Worm (Caenorhabditis elegans): Measurements from ENCODE around the gene Y14H12A.2.

ce11 chrII:3972153-3972552, 17.3 kb downstream of the Y14H12A.2 start, which contains the start of gene K10G6.9:
- TF ChIP-seq R02D3.7 (tag; optimal IDR thresholded peaks at IDR 0.05): no peak
- TF ChIP-seq nfya-1 (tag; optimal IDR thresholded peaks at IDR 0.05; ENCODE audit: insufficient read depth): no peak
- TF ChIP-seq tbx-2 (tag; optimal IDR thresholded peaks at IDR 0.05): no peak
- TF ChIP-seq zag-1 (tag; optimal IDR thresholded peaks at IDR 0.05): no peak
- no peak for TF ChIP-seq nhr-77 (tag; optimal IDR thresholded peaks at IDR 0.05)
- TF ChIP-seq snpc-4 (tag; optimal IDR thresholded peaks at IDR 0.05): no peak
- no peak for TF ChIP-seq unc-62 (GFP tag; optimal IDR thresholded peaks at IDR 0.05)
- no peak for TF ChIP-seq ama-1 (optimal IDR thresholded peaks at IDR 0.05)

Measured in whole organism, L3 larva.